Fruit fly (Drosophila melanogaster): Measurements from ENCODE around the gene Gr94a.

dm6 chr3R:23048690-23049118 is 2.8 kb upstream of the Gr94a start:
- TF ChIP-seq CG8478 (optimal IDR thresholded peaks at IDR 0.05) (no peak), CTCF (optimal IDR thresholded peaks at IDR 0.05) (no peak)
